Fruit fly (Drosophila melanogaster) whole organism, embryonic: ENCODE data around the gene CG5399.
A peak's percentile ranks its signal among the peaks of the same experiment; 100 is the strongest.

Source experiments
- Atf3 ChIP-seq: fragments of 200-800 bp; sonication (Bioruptor generic); optimal IDR thresholded peaks from 3 replicates; lab custom pipeline; 2016; ENCODE audit warnings: missing biosample characterization, missing genetic modification characterization
- B-H1 ChIP-seq: fragments of 200-800 bp; sonication (Bioruptor generic); IDR thresholded peaks from 3 replicates; pipeline ENCODE4 v1.3.6; 2022; ENCODE audit warnings: missing biosample characterization, missing genetic modification characterization
- CG10321 ChIP-seq: fragments of 200-800 bp; sonication (Bioruptor generic); IDR thresholded peaks from 2 replicates; pipeline ENCODE4 v1.3.6; 2022; ENCODE audit warnings: missing biosample characterization, missing genetic modification characterization
- CG11504 ChIP-seq: fragments of 200-800 bp; sonication (Bioruptor generic); optimal IDR thresholded peaks from 3 replicates; lab custom pipeline; 2019; ENCODE audit warnings: missing biosample characterization, mild to moderate bottlenecking, missing genetic modification characterization, moderate library complexity
- CG1233 ChIP-seq: fragments of 200-800 bp; sonication (Bioruptor generic); optimal IDR thresholded peaks from 4 replicates; lab custom pipeline; 2018; ENCODE audit warnings: missing biosample characterization, mild to moderate bottlenecking, missing genetic modification characterization
- CG12391 ChIP-seq: fragments of 200-800 bp; sonication (Bioruptor generic); optimal IDR thresholded peaks from 3 replicates; lab custom pipeline; 2018; ENCODE audit warnings: missing biosample characterization, mild to moderate bottlenecking, missing genetic modification characterization, moderate library complexity
- CG13624 ChIP-seq: fragments of 200-800 bp; sonication (Bioruptor generic); optimal IDR thresholded peaks from 2 replicates; lab custom pipeline; 2016; ENCODE audit warnings: missing biosample characterization, missing genetic modification characterization
- CG1602 ChIP-seq: fragments of 200-800 bp; sonication (Bioruptor generic); optimal IDR thresholded peaks from 3 replicates; lab custom pipeline; 2016; ENCODE audit warnings: missing biosample characterization, missing genetic modification characterization
- CG1647 ChIP-seq: fragments of 200-800 bp; sonication (Bioruptor generic); optimal IDR thresholded peaks from 3 replicates; lab custom pipeline; 2016; ENCODE audit warnings: missing biosample characterization, missing genetic modification characterization
- CG18262 ChIP-seq: fragments of 200-800 bp; optimal IDR thresholded peaks from 3 replicates; lab custom pipeline; 2019; ENCODE audit warnings: missing biosample characterization, mild to moderate bottlenecking, missing genetic modification characterization, moderate library complexity
- CG18764 ChIP-seq: fragments of 200-800 bp; sonication (Bioruptor generic); optimal IDR thresholded peaks from 3 replicates; lab custom pipeline; 2016; ENCODE audit warnings: missing biosample characterization, missing genetic modification characterization
- CG30020 ChIP-seq: fragments of 200-800 bp; optimal IDR thresholded peaks from 2 replicates; lab custom pipeline; 2019; ENCODE audit warnings: missing biosample characterization, mild to moderate bottlenecking, missing genetic modification characterization, moderate library complexity
- CG3065 ChIP-seq: fragments of 200-800 bp; sonication (Bioruptor generic); optimal IDR thresholded peaks from 2 replicates; lab custom pipeline; 2016; ENCODE audit warnings: missing biosample characterization, missing genetic modification characterization
- CG31365 ChIP-seq: fragments of 200-800 bp; sonication (Bioruptor generic); optimal IDR thresholded peaks from 2 replicates; lab custom pipeline; 2018; ENCODE audit warnings: missing biosample characterization, mild to moderate bottlenecking, missing genetic modification characterization
- CG31388 ChIP-seq: fragments of 200-800 bp; sonication (Bioruptor generic); optimal IDR thresholded peaks from 2 replicates; lab custom pipeline; 2016; ENCODE audit warnings: missing biosample characterization, missing genetic modification characterization
- CG3163 ChIP-seq: fragments of 200-800 bp; sonication (Bioruptor generic); optimal IDR thresholded peaks from 3 replicates; lab custom pipeline; 2016; ENCODE audit warnings: missing biosample characterization, missing genetic modification characterization
- CG3281 ChIP-seq: fragments of 200-800 bp; sonication (Bioruptor generic); optimal IDR thresholded peaks from 3 replicates; lab custom pipeline; 2017; ENCODE audit warnings: missing biosample characterization, mild to moderate bottlenecking, missing genetic modification characterization
- CG6791 ChIP-seq: fragments of 200-800 bp; sonication (Bioruptor generic); IDR thresholded peaks from 3 replicates; pipeline ENCODE4 v1.3.6; 2022; ENCODE audit warnings: missing biosample characterization, missing genetic modification characterization; ENCODE audit not compliant: partially characterized antibody
- CG7271 ChIP-seq: fragments of 200-800 bp; sonication (Bioruptor generic); optimal IDR thresholded peaks from 2 replicates; lab custom pipeline; 2018; ENCODE audit warnings: missing biosample characterization, mild to moderate bottlenecking, missing genetic modification characterization, moderate library complexity
- CG8388 ChIP-seq: fragments of 200-800 bp; sonication (Bioruptor generic); optimal IDR thresholded peaks from 2 replicates; lab custom pipeline; 2019; ENCODE audit warnings: missing biosample characterization, mild to moderate bottlenecking, missing genetic modification characterization, moderate library complexity
- CoRest ChIP-seq: fragments of 200-800 bp; sonication (Bioruptor generic); optimal IDR thresholded peaks from 3 replicates; lab custom pipeline; 2018; ENCODE audit warnings: missing biosample characterization, mild to moderate bottlenecking, missing genetic modification characterization, moderate library complexity
- D ChIP-seq, 2 experiments: fragments of 200-800 bp in 1 of 2; fragments of >200 bp in 1 of 2; sonication (Bioruptor generic) in 1 of 2; optimal IDR thresholded peaks; 2 replicates in 1 of 2; 3 replicates in 1 of 2; lab custom pipeline; 2017; ENCODE audit warnings: mild to moderate bottlenecking in 1 of 2, missing biosample characterization in 1 of 2, missing genetic modification characterization in 1 of 2, missing genetic modification reagents in 1 of 2
- Dll ChIP-seq: fragments of 200-800 bp; sonication (Bioruptor generic); IDR thresholded peaks from 4 replicates; pipeline ENCODE4 v1.3.6; 2022; ENCODE audit warnings: missing biosample characterization, missing genetic modification characterization; ENCODE audit not compliant: partially characterized antibody
- Dp ChIP-seq: fragments of 200-800 bp; sonication (Bioruptor generic); optimal IDR thresholded peaks from 2 replicates; lab custom pipeline; 2018; ENCODE audit warnings: missing biosample characterization, mild to moderate bottlenecking, missing genetic modification characterization, moderate library complexity
- Elba2 ChIP-seq: fragments of 200-800 bp; sonication (Bioruptor generic); optimal IDR thresholded peaks from 3 replicates; lab custom pipeline; 2016; ENCODE audit warnings: missing biosample characterization, missing genetic modification characterization
- Fer2 ChIP-seq: fragments of 200-800 bp; sonication (Bioruptor generic); optimal IDR thresholded peaks from 2 replicates; lab custom pipeline; 2018; ENCODE audit warnings: missing biosample characterization, mild to moderate bottlenecking, missing genetic modification characterization, moderate library complexity
- Gsc ChIP-seq: fragments of 200-800 bp; sonication (Bioruptor generic); IDR thresholded peaks from 2 replicates; pipeline ENCODE4 v1.3.6; 2022; ENCODE audit warnings: missing biosample characterization, missing genetic modification characterization
- NC2β ChIP-seq: fragments of 200-800 bp; sonication (Bioruptor generic); optimal IDR thresholded peaks from 2 replicates; lab custom pipeline; 2016; ENCODE audit warnings: missing biosample characterization, missing genetic modification characterization
- Opbp ChIP-seq: fragments of 200-800 bp; sonication (Bioruptor generic); IDR thresholded peaks from 3 replicates; pipeline ENCODE4 v1.3.6; 2022; ENCODE audit warnings: missing biosample characterization, missing genetic modification characterization; ENCODE audit not compliant: partially characterized antibody
- Taf1 ChIP-seq: fragments of 200-800 bp; sonication (Bioruptor generic); IDR thresholded peaks from 2 replicates; pipeline ENCODE4 v1.3.6; 2022; ENCODE audit warnings: missing biosample characterization, missing genetic modification characterization
- YL-1 ChIP-seq: fragments of 200-800 bp; sonication (Bioruptor generic); optimal IDR thresholded peaks from 3 replicates; lab custom pipeline; 2017; ENCODE audit warnings: missing biosample characterization, mild to moderate bottlenecking, missing genetic modification characterization
- bab2 ChIP-seq: fragments of 200-800 bp; sonication (Bioruptor generic); optimal IDR thresholded peaks from 2 replicates; lab custom pipeline; 2016; ENCODE audit warnings: missing biosample characterization, missing genetic modification characterization
- cg ChIP-seq: fragments of 200-800 bp; sonication (Bioruptor generic); optimal IDR thresholded peaks from 3 replicates; lab custom pipeline; 2019; ENCODE audit warnings: missing biosample characterization, mild to moderate bottlenecking, missing genetic modification characterization, moderate library complexity
- ems ChIP-seq: fragments of 200-800 bp; sonication (Bioruptor generic); optimal IDR thresholded peaks from 3 replicates; lab custom pipeline; 2016; ENCODE audit warnings: missing biosample characterization, missing genetic modification characterization
- esg ChIP-seq: fragments of 200-800 bp; sonication (Bioruptor generic); conservative IDR thresholded peaks from 2 replicates; pipeline ENCODE4 v1.3.6; 2022; ENCODE audit warnings: missing biosample characterization, missing genetic modification characterization
- fd96Cb ChIP-seq: fragments of 200-800 bp; sonication (Bioruptor generic); optimal IDR thresholded peaks from 2 replicates; lab custom pipeline; 2018; ENCODE audit warnings: missing biosample characterization, mild to moderate bottlenecking, missing genetic modification characterization, moderate library complexity
- ftz-f1 ChIP-seq: fragments of 200-800 bp; sonication (Bioruptor generic); optimal IDR thresholded peaks from 2 replicates; lab custom pipeline; 2016; ENCODE audit warnings: missing biosample characterization, missing genetic modification characterization
- fu2 ChIP-seq: fragments of 200-800 bp; sonication (Bioruptor generic); optimal IDR thresholded peaks from 2 replicates; lab custom pipeline; 2016; ENCODE audit warnings: missing biosample characterization, missing genetic modification characterization
- grn ChIP-seq: fragments of 200-800 bp; sonication (Bioruptor generic); optimal IDR thresholded peaks from 3 replicates; lab custom pipeline; 2017; ENCODE audit warnings: missing biosample characterization, missing genetic modification characterization
- gsb-n ChIP-seq: fragments of 200-800 bp; sonication (Bioruptor generic); optimal IDR thresholded peaks from 3 replicates; lab custom pipeline; 2018; ENCODE audit warnings: missing biosample characterization, mild to moderate bottlenecking, missing genetic modification characterization
- ham ChIP-seq: fragments of 200-800 bp; sonication (Bioruptor generic); IDR thresholded peaks from 2 replicates; pipeline ENCODE4 v1.3.6; 2022; ENCODE audit warnings: missing biosample characterization, missing genetic modification characterization
- hkb ChIP-seq, 2 experiments: fragments of 200-800 bp in 1 of 2; fragments of >200 bp in 1 of 2; sonication (Bioruptor generic) in 1 of 2; IDR thresholded peaks in 1 of 2; optimal IDR thresholded peaks in 1 of 2; 2 replicates each; pipeline versions ENCODE4 v1.3.6 to Lab custom; 2017 to 2022; ENCODE audit warnings: missing biosample characterization in 1 of 2, missing genetic modification characterization in 1 of 2
- ind ChIP-seq: fragments of 200-800 bp; sonication (Bioruptor generic); optimal IDR thresholded peaks from 3 replicates; lab custom pipeline; 2016; ENCODE audit warnings: missing biosample characterization, missing genetic modification characterization
- pita ChIP-seq: fragments of 200-800 bp; sonication (Bioruptor generic); optimal IDR thresholded peaks from 2 replicates; lab custom pipeline; 2017; ENCODE audit warnings: missing biosample characterization, mild to moderate bottlenecking, missing genetic modification characterization
- sc ChIP-seq, 3 experiments: fragments of >200 bp in 2 of 3; fragments of 200-800 bp in 1 of 3; sonication (Bioruptor generic) in 1 of 3; optimal IDR thresholded peaks; 2 replicates in 2 of 3; 3 replicates in 1 of 3; lab custom pipeline; 2017; ENCODE audit warnings: mild to moderate bottlenecking in 1 of 3, missing biosample characterization in 1 of 3, missing genetic modification characterization in 1 of 3, missing genetic modification reagents in 1 of 3
- sima ChIP-seq: fragments of 200-800 bp; sonication (Bioruptor generic); optimal IDR thresholded peaks from 2 replicates; lab custom pipeline; 2016; ENCODE audit warnings: missing biosample characterization, missing genetic modification characterization
- tgo ChIP-seq: fragments of 200-800 bp; sonication (Bioruptor generic); IDR thresholded peaks from 3 replicates; pipeline ENCODE4 v1.3.6; 2022; ENCODE audit warnings: missing biosample characterization, missing genetic modification characterization
- trh ChIP-seq: fragments of 200-800 bp; sonication (Bioruptor generic); optimal IDR thresholded peaks from 2 replicates; lab custom pipeline; 2016; ENCODE audit warnings: missing biosample characterization, missing genetic modification characterization
- yki ChIP-seq: fragments of >200 bp; optimal IDR thresholded peaks from 3 replicates; lab custom pipeline; 2018
- zfh1 ChIP-seq: fragments of 200-800 bp; sonication (Bioruptor generic); IDR thresholded peaks from 3 replicates; pipeline ENCODE4 v1.3.6; 2022; ENCODE audit warnings: missing biosample characterization, missing genetic modification characterization

The CG5399 gene

dm6 chr3R:15665962-15666361 is 29.1 kb upstream of the CG5399 start, which contains the start of gene pxb (continued):
- TF ChIP-seq D (optimal IDR thresholded peaks at IDR 0.05; lab: Kevin White, UChicago) (no peak), D (GFP tag; optimal IDR thresholded peaks at IDR 0.05; lab: Kevin White, UChicago) (no peak), yki (lab: Kevin White, UChicago) (no peak), CG3065 (GFP tag; lab: Kevin White, UChicago) (no peak), fd96Cb (tag; lab: Kevin White, UChicago) (no peak), CG8388 (no peak), cg (GFP tag; lab: Kevin White, UChicago) (no peak), sc (optimal IDR thresholded peaks at IDR 0.05; lab: Kevin White, UChicago) (no peak), sc (GFP tag; optimal IDR thresholded peaks at IDR 0.05; lab: Kevin White, UChicago) (no peak), CG30020 (tag; lab: Kevin White, UChicago) (no peak), CG3163 (GFP tag; lab: Kevin White, UChicago) (no peak), CG18262 (tag; lab: Kevin White, UChicago) (no peak), grn (peak; percentile 5), bab2 (GFP tag; lab: Kevin White, UChicago) (no peak), YL-1 (GFP tag; lab: Kevin White, UChicago) (no peak), fu2 (GFP tag; lab: Kevin White, UChicago) (no peak), tgo (GFP tag; lab: Robert Waterston, UW) (no peak), pita (GFP tag; lab: Kevin White, UChicago) (no peak), Taf1 (GFP tag; lab: Robert Waterston, UW) (no peak), hkb (optimal IDR thresholded peaks at IDR 0.05; lab: Kevin White, UChicago) (no peak), hkb (GFP tag; IDR thresholded peaks at IDR 0.05; lab: Robert Waterston, UW) (0 out of 2 replicates have a peak, but pooled peaks have one; percentile 31), Elba2 (GFP tag; lab: Kevin White, UChicago) (no peak), Gsc (GFP tag; lab: Robert Waterston, UW) (no peak), CG31388 (GFP tag; lab: Kevin White, UChicago) (no peak), sima (GFP tag; lab: Kevin White, UChicago) (no peak), CG31365 (tag; lab: Kevin White, UChicago) (no peak), CG12391 (tag; lab: Kevin White, UChicago) (peak; percentile 21), ems (GFP tag; lab: Kevin White, UChicago) (no peak), CoRest (tag; lab: Kevin White, UChicago) (peak; percentile 1), ind (GFP tag; lab: Kevin White, UChicago) (no peak), Dll (no peak), ftz-f1 (no peak), CG1602 (GFP tag; lab: Kevin White, UChicago) (no peak), CG11504 (tag; lab: Kevin White, UChicago) (peak; percentile 100), CG10321 (GFP tag; lab: Robert Waterston, UW) (no peak), trh (GFP tag; lab: Kevin White, UChicago) (no peak), CG3281 (GFP tag; lab: Kevin White, UChicago) (no peak), esg (GFP tag; lab: Robert Waterston, UW) (no peak), zfh1 (GFP tag; lab: Robert Waterston, UW) (peak; percentile 52; the same call in 2 of the 3 replicates), CG18764 (GFP tag; lab: Kevin White, UChicago) (no peak), NC2β (peak; percentile 35), Dp (no peak), B-H1 (GFP tag; lab: Robert Waterston, UW) (no peak), gsb-n (tag; lab: Kevin White, UChicago) (peak; percentile 78), CG7271 (no peak), Opbp (GFP tag; lab: Robert Waterston, UW) (peak; percentile 77), CG1647 (GFP tag; lab: Kevin White, UChicago) (no peak), ham (GFP tag; lab: Robert Waterston, UW) (no peak), Fer2 (tag; lab: Kevin White, UChicago) (no peak), CG1233 (no peak), Atf3 (no peak), CG6791 (peak; percentile 63; the same call in 1 of the 3 replicates), CG13624 (GFP tag; lab: Kevin White, UChicago) (no peak)
